Fruit fly (Drosophila melanogaster) whole organism, embryonic: ENCODE data around the gene ThrRS.

Source experiments
- ATbp ChIP-seq: fragments of 200-800 bp; sonication (Bioruptor generic); optimal IDR thresholded peaks from 2 replicates; lab custom pipeline; 2017; ENCODE audit warnings: missing biosample characterization, mild to moderate bottlenecking, missing genetic modification characterization, missing genetic modification reagents
- Adf1 ChIP-seq: fragments of 200-800 bp; sonication (Bioruptor generic); IDR thresholded peaks from 2 replicates; pipeline ENCODE4 v1.3.6; 2022; ENCODE audit warnings: missing biosample characterization, missing genetic modification characterization
- Asciz ChIP-seq: fragments of 200-800 bp; sonication (Bioruptor generic); optimal IDR thresholded peaks from 2 replicates; lab custom pipeline; 2017; ENCODE audit warnings: missing biosample characterization, mild to moderate bottlenecking, missing genetic modification characterization, missing genetic modification reagents
- Atf-2 ChIP-seq: fragments of 200-800 bp; sonication (Bioruptor generic); optimal IDR thresholded peaks from 2 replicates; lab custom pipeline; 2016; ENCODE audit warnings: missing biosample characterization, missing genetic modification characterization
- BtbVII ChIP-seq: fragments of 200-800 bp; sonication (Bioruptor generic); optimal IDR thresholded peaks from 3 replicates; lab custom pipeline; 2017; ENCODE audit warnings: missing biosample characterization, mild to moderate bottlenecking, missing genetic modification characterization
- C15 ChIP-seq: fragments of 200-800 bp; sonication (Bioruptor generic); IDR thresholded peaks from 3 replicates; pipeline ENCODE4 v1.3.6; 2022; ENCODE audit warnings: missing biosample characterization, missing genetic modification characterization
- CG1024 ChIP-seq: fragments of 200-800 bp; sonication (Bioruptor generic); IDR thresholded peaks from 2 replicates; pipeline ENCODE4 v1.3.6; 2022; ENCODE audit warnings: missing biosample characterization, missing genetic modification characterization
- CG10959 ChIP-seq: fragments of 200-800 bp; sonication (Bioruptor generic); IDR thresholded peaks from 2 replicates; pipeline ENCODE4 v1.3.6; 2022; ENCODE audit warnings: missing biosample characterization, missing genetic modification characterization
- CG11456 ChIP-seq: fragments of 200-800 bp; sonication (Bioruptor generic); IDR thresholded peaks from 3 replicates; pipeline ENCODE4 v1.3.6; 2022; ENCODE audit warnings: missing biosample characterization, missing genetic modification characterization
- CG11696 ChIP-seq: fragments of 200-800 bp; sonication (Bioruptor generic); IDR thresholded peaks from 2 replicates; pipeline ENCODE4 v1.3.6; 2022; ENCODE audit warnings: missing biosample characterization, missing genetic modification characterization
- CG13624 ChIP-seq: fragments of 200-800 bp; sonication (Bioruptor generic); optimal IDR thresholded peaks from 2 replicates; lab custom pipeline; 2016; ENCODE audit warnings: missing biosample characterization, missing genetic modification characterization
- CG14965 ChIP-seq: fragments of 200-800 bp; sonication (Bioruptor generic); optimal IDR thresholded peaks from 2 replicates; lab custom pipeline; 2016; ENCODE audit warnings: missing biosample characterization, missing genetic modification characterization, borderline replicate concordance
- CG15479 ChIP-seq: fragments of 200-800 bp; sonication (Bioruptor generic); optimal IDR thresholded peaks from 3 replicates; lab custom pipeline; 2019; ENCODE audit warnings: missing biosample characterization, mild to moderate bottlenecking, missing genetic modification characterization, moderate library complexity
- CG15601 ChIP-seq: fragments of 200-800 bp; sonication (Bioruptor generic); optimal IDR thresholded peaks from 3 replicates; lab custom pipeline; 2019; ENCODE audit warnings: missing biosample characterization, mild to moderate bottlenecking, missing genetic modification characterization, moderate library complexity
- CG17612 ChIP-seq: fragments of 200-800 bp; sonication (Bioruptor generic); IDR thresholded peaks from 2 replicates; pipeline ENCODE4 v1.3.6; 2022; ENCODE audit warnings: missing biosample characterization, missing genetic modification characterization
- CG31224 ChIP-seq: fragments of 200-800 bp; sonication (Bioruptor generic); IDR thresholded peaks from 2 replicates; pipeline ENCODE4 v1.3.6; 2022; ENCODE audit warnings: missing biosample characterization, missing genetic modification characterization
- CG31441 ChIP-seq: fragments of 200-800 bp; sonication (Bioruptor generic); IDR thresholded peaks from 2 replicates; pipeline ENCODE4 v1.3.6; 2022; ENCODE audit warnings: missing biosample characterization, missing genetic modification characterization
- CG3726 ChIP-seq: fragments of 200-800 bp; sonication (Bioruptor generic); IDR thresholded peaks from 3 replicates; pipeline ENCODE4, ENCODE4 v1.3.6; 2022; ENCODE audit warnings: missing biosample characterization, missing genetic modification characterization
- CG42726 ChIP-seq: fragments of 200-800 bp; sonication (Bioruptor generic); IDR thresholded peaks from 2 replicates; pipeline ENCODE4 v1.3.6; 2022; ENCODE audit warnings: missing biosample characterization, missing genetic modification characterization; ENCODE audit not compliant: partially characterized antibody
- CG4404 ChIP-seq: fragments of 200-800 bp; sonication (Bioruptor generic); IDR thresholded peaks from 2 replicates; pipeline ENCODE4 v1.3.6; 2022; ENCODE audit warnings: missing biosample characterization, missing genetic modification characterization
- CG6791 ChIP-seq: fragments of 200-800 bp; sonication (Bioruptor generic); IDR thresholded peaks from 3 replicates; pipeline ENCODE4 v1.3.6; 2022; ENCODE audit warnings: missing biosample characterization, missing genetic modification characterization; ENCODE audit not compliant: partially characterized antibody
- CG7357 ChIP-seq: fragments of 200-800 bp; sonication (Bioruptor generic); IDR thresholded peaks from 3 replicates; pipeline ENCODE4 v1.3.6; 2022; ENCODE audit warnings: missing biosample characterization, missing genetic modification characterization
- CG8089 ChIP-seq: fragments of 200-800 bp; sonication (Bioruptor generic); optimal IDR thresholded peaks from 3 replicates; lab custom pipeline; 2016; ENCODE audit warnings: missing biosample characterization, missing genetic modification characterization
- CG8281 ChIP-seq: fragments of 200-800 bp; sonication (Bioruptor generic); optimal IDR thresholded peaks from 2 replicates; lab custom pipeline; 2018; ENCODE audit warnings: missing biosample characterization, mild to moderate bottlenecking, missing genetic modification characterization, moderate library complexity
- CG8290 ChIP-seq, 3 experiments: fragments of 200-800 bp; sonication (Bioruptor generic); optimal IDR thresholded peaks; 2 replicates each; lab custom pipeline; 2016 to 2019; ENCODE audit warnings: missing biosample characterization in 3 of 3, missing genetic modification characterization in 3 of 3, mild to moderate bottlenecking in 2 of 3, moderate library complexity in 1 of 3
- CG9932 ChIP-seq: fragments of 200-800 bp; sonication (Bioruptor generic); IDR thresholded peaks from 2 replicates; pipeline ENCODE4 v1.3.6; 2022; ENCODE audit warnings: missing biosample characterization, missing genetic modification characterization
- CTCF ChIP-seq: fragments of 200-800 bp; sonication (Bioruptor generic); optimal IDR thresholded peaks from 2 replicates; lab custom pipeline; 2017; ENCODE audit warnings: missing biosample characterization, mild to moderate bottlenecking, missing genetic modification characterization, moderate library complexity
- GATAe ChIP-seq: fragments of 200-800 bp; sonication (Bioruptor generic); conservative IDR thresholded peaks from 2 replicates; pipeline ENCODE4 v1.3.6; 2022; ENCODE audit warnings: missing biosample characterization, missing genetic modification characterization
- Lim3 ChIP-seq: fragments of 200-800 bp; sonication (Bioruptor generic); IDR thresholded peaks from 2 replicates; pipeline ENCODE4 v1.3.6; 2022; ENCODE audit warnings: missing biosample characterization, missing genetic modification characterization
- NC2α ChIP-seq: fragments of 200-800 bp; sonication (Bioruptor generic); optimal IDR thresholded peaks from 2 replicates; lab custom pipeline; 2016; ENCODE audit warnings: missing biosample characterization, missing genetic modification characterization
- Nf-YB ChIP-seq: fragments of 200-800 bp; sonication (Bioruptor generic); optimal IDR thresholded peaks from 3 replicates; lab custom pipeline; 2019; ENCODE audit warnings: missing biosample characterization, mild to moderate bottlenecking, missing genetic modification characterization, moderate library complexity
- Ptx1 ChIP-seq: fragments of 200-800 bp; sonication (Bioruptor generic); IDR thresholded peaks from 2 replicates; pipeline ENCODE4 v1.3.6; 2022; ENCODE audit warnings: missing biosample characterization, missing genetic modification characterization
- Rx ChIP-seq: fragments of 200-800 bp; sonication (Bioruptor generic); IDR thresholded peaks from 2 replicates; pipeline ENCODE4 v1.3.6; 2022; ENCODE audit warnings: missing biosample characterization, missing genetic modification characterization
- Taf1 ChIP-seq: fragments of 200-800 bp; sonication (Bioruptor generic); IDR thresholded peaks from 2 replicates; pipeline ENCODE4 v1.3.6; 2022; ENCODE audit warnings: missing biosample characterization, missing genetic modification characterization
- ap ChIP-seq: fragments of 200-800 bp; sonication (Bioruptor generic); IDR thresholded peaks from 2 replicates; pipeline ENCODE4 v1.3.6; 2022; ENCODE audit warnings: missing biosample characterization, missing genetic modification characterization
- ato ChIP-seq: fragments of 200-800 bp; sonication (Bioruptor generic); IDR thresholded peaks from 2 replicates; pipeline ENCODE4 v1.3.6; 2022; ENCODE audit warnings: missing biosample characterization, missing genetic modification characterization; ENCODE audit not compliant: partially characterized antibody
- dmrt99B ChIP-seq: fragments of 200-800 bp; sonication (Bioruptor generic); optimal IDR thresholded peaks from 2 replicates; lab custom pipeline; 2018; ENCODE audit warnings: missing biosample characterization, mild to moderate bottlenecking, missing genetic modification characterization, moderate library complexity
- ems ChIP-seq: fragments of 200-800 bp; sonication (Bioruptor generic); optimal IDR thresholded peaks from 3 replicates; lab custom pipeline; 2016; ENCODE audit warnings: missing biosample characterization, missing genetic modification characterization
- luna ChIP-seq: fragments of 200-800 bp; sonication (Bioruptor generic); optimal IDR thresholded peaks from 2 replicates; lab custom pipeline; 2016; ENCODE audit warnings: missing biosample characterization, missing genetic modification characterization
- nerfin-2 ChIP-seq: fragments of 200-800 bp; sonication (Bioruptor generic); IDR thresholded peaks from 2 replicates; pipeline ENCODE4 v1.3.6; 2022; ENCODE audit warnings: missing biosample characterization, missing genetic modification characterization; ENCODE audit not compliant: partially characterized antibody
- pnt ChIP-seq: fragments of 200-800 bp; sonication (Bioruptor generic); optimal IDR thresholded peaks from 3 replicates; lab custom pipeline; 2016; ENCODE audit warnings: missing biosample characterization, missing genetic modification characterization
- pros ChIP-seq: fragments of 200-800 bp; sonication (Bioruptor generic); optimal IDR thresholded peaks from 3 replicates; lab custom pipeline; 2019; ENCODE audit warnings: missing biosample characterization, mild to moderate bottlenecking, missing genetic modification characterization, moderate library complexity
- slbo ChIP-seq: fragments of 200-800 bp; sonication (Bioruptor generic); IDR thresholded peaks from 2 replicates; pipeline ENCODE4 v1.3.6; 2022; ENCODE audit warnings: missing biosample characterization, missing genetic modification characterization
- stc ChIP-seq: fragments of 200-800 bp; sonication (Bioruptor generic); IDR thresholded peaks from 2 replicates; pipeline ENCODE4 v1.3.6; 2022; ENCODE audit warnings: missing biosample characterization, missing genetic modification characterization
- stwl ChIP-seq: fragments of 200-800 bp; sonication (Bioruptor generic); optimal IDR thresholded peaks from 3 replicates; lab custom pipeline; 2018; ENCODE audit warnings: missing biosample characterization, mild to moderate bottlenecking, missing genetic modification characterization, moderate library complexity
- unpg ChIP-seq: fragments of 200-800 bp; sonication (Bioruptor generic); optimal IDR thresholded peaks from 3 replicates; lab custom pipeline; 2018; ENCODE audit warnings: missing biosample characterization, mild to moderate bottlenecking, missing genetic modification characterization, moderate library complexity
- wek ChIP-seq: fragments of 200-800 bp; sonication (Bioruptor generic); optimal IDR thresholded peaks from 3 replicates; lab custom pipeline; 2018; ENCODE audit warnings: missing biosample characterization, mild to moderate bottlenecking, missing genetic modification characterization, moderate library complexity
- zen ChIP-seq: fragments of 200-800 bp; sonication (Bioruptor generic); optimal IDR thresholded peaks from 3 replicates; lab custom pipeline; 2018; ENCODE audit warnings: missing biosample characterization, mild to moderate bottlenecking, missing genetic modification characterization, moderate library complexity

ThrRS gene

dm6 chr2L:12103231-12104210, at the start of gene ThrRS, which contains the start of gene Patsas (continued):
- peak; percentile 71 for TF ChIP-seq pnt
- TF ChIP-seq CG13624 (GFP tag; lab: Kevin White, UChicago): peak; percentile 78
- peak; percentile 89 for TF ChIP-seq CG9932 (GFP tag; lab: Robert Waterston, UW)
- peak; percentile 97 for TF ChIP-seq CG7357
- TF ChIP-seq BtbVII (GFP tag; lab: Kevin White, UChicago): peak; percentile 57
- no peak for TF ChIP-seq ato (GFP tag; lab: Robert Waterston, UW)
- peak; percentile 70 for TF ChIP-seq Nf-YB (GFP tag; lab: Kevin White, UChicago)
- TF ChIP-seq ems (GFP tag; lab: Kevin White, UChicago): peak; percentile 74
- peak; percentile 91 for TF ChIP-seq unpg (GFP tag; lab: Kevin White, UChicago)
- TF ChIP-seq NC2α (GFP tag; lab: Kevin White, UChicago): no peak
- TF ChIP-seq CG31441 (GFP tag; lab: Robert Waterston, UW): peak; percentile 90
- no peak for TF ChIP-seq dmrt99B
- TF ChIP-seq CG17612 (GFP tag; lab: Robert Waterston, UW): peak; percentile 62; the same call in 1 of the 2 replicates
- 0 out of 2 replicates have a peak, but pooled peaks have one; percentile 38 for TF ChIP-seq CG1024
- peak; percentile 76 for TF ChIP-seq ap (GFP tag; lab: Robert Waterston, UW)
- TF ChIP-seq CG8290 (GFP tag; optimal IDR thresholded peaks at IDR 0.05; lab: Kevin White, UChicago): peak; percentile 78
- TF ChIP-seq CG8290 (tag; optimal IDR thresholded peaks at IDR 0.05; lab: Kevin White, UChicago): no peak
- TF ChIP-seq CG15601 (tag; lab: Kevin White, UChicago): peak; percentile 83
- TF ChIP-seq CG4404 (GFP tag; lab: Robert Waterston, UW): peak; percentile 86
- TF ChIP-seq CG15479 (GFP tag; lab: Kevin White, UChicago): no peak
- TF ChIP-seq Asciz (GFP tag; lab: Kevin White, UChicago): peak; percentile 72
- peak; percentile 68 for TF ChIP-seq CG8281 (tag; lab: Kevin White, UChicago)
- peak; percentile 47 for TF ChIP-seq GATAe (GFP tag; lab: Robert Waterston, UW)
- peak; percentile 76 for TF ChIP-seq CG11456 (GFP tag; lab: Robert Waterston, UW)
- no peak for TF ChIP-seq CG14965
- TF ChIP-seq CG31224 (GFP tag; lab: Robert Waterston, UW): peak; percentile 67
- peak; percentile 24 for TF ChIP-seq luna
- peak; percentile 91 for TF ChIP-seq slbo (GFP tag; lab: Robert Waterston, UW)
- peak; percentile 57; the same call in 1 of the 2 replicates for TF ChIP-seq Taf1 (GFP tag; lab: Robert Waterston, UW)
- TF ChIP-seq CG8089 (GFP tag; lab: Kevin White, UChicago): peak; percentile 71
- TF ChIP-seq Adf1 (GFP tag; lab: Robert Waterston, UW): peak; percentile 52
- TF ChIP-seq wek (GFP tag; lab: Kevin White, UChicago): no peak
- peak; percentile 73 for TF ChIP-seq ATbp (GFP tag; lab: Kevin White, UChicago)
- TF ChIP-seq CG10959 (GFP tag; lab: Robert Waterston, UW): peak; percentile 57
- TF ChIP-seq zen (tag; lab: Kevin White, UChicago): peak; percentile 98
- peak; percentile 70 for TF ChIP-seq stwl
- peak; percentile 17 for TF ChIP-seq CTCF
- peak; percentile 67 for TF ChIP-seq Rx
- TF ChIP-seq Atf-2 (GFP tag; lab: Kevin White, UChicago): no peak
- peak; percentile 72; the same call in 2 of the 3 replicates for TF ChIP-seq CG3726
- TF ChIP-seq nerfin-2 (GFP tag; lab: Robert Waterston, UW): no peak
- no peak for TF ChIP-seq pros (GFP tag; lab: Kevin White, UChicago)
- no peak for TF ChIP-seq CG42726 (GFP tag; lab: Robert Waterston, UW)
- TF ChIP-seq C15 (GFP tag; lab: Robert Waterston, UW): peak; percentile 52; the same call in 1 of the 3 replicates
- peak; percentile 90 for TF ChIP-seq Ptx1 (GFP tag; lab: Robert Waterston, UW)
- TF ChIP-seq CG11696: peak; percentile 58
- TF ChIP-seq Lim3 (GFP tag; lab: Robert Waterston, UW): peak; percentile 44; the same call in 1 of the 2 replicates
- peak; percentile 65 for TF ChIP-seq stc (GFP tag; lab: Robert Waterston, UW)
- no peak for TF ChIP-seq CG6791
